Worm (Caenorhabditis elegans) whole organism, L2 larva: ENCODE data around the gene F55A4.7.

ENCODE experiments used
- aly-2 ChIP-seq: fragments of 150-350 bp; optimal IDR thresholded peaks from 2 replicates; lab custom pipeline; 2014; ENCODE audit warnings: missing biosample characterization, missing genetic modification characterization
- ceh-82 ChIP-seq: fragments of 150-350 bp; optimal IDR thresholded peaks from 2 replicates; lab custom pipeline; 2014; ENCODE audit warnings: missing biosample characterization, missing genetic modification characterization
- elt-1 ChIP-seq: fragments of 150-350 bp; optimal IDR thresholded peaks from 2 replicates; lab custom pipeline; 2014; ENCODE audit warnings: missing biosample characterization, missing genetic modification characterization
- elt-3 ChIP-seq: sonication (generic microtip); optimal IDR thresholded peaks from 2 replicates; lab custom pipeline; 2017; ENCODE audit warnings: missing biosample characterization, missing genetic modification characterization
- lin-13 ChIP-seq: fragments of 150-350 bp; optimal IDR thresholded peaks from 2 replicates; lab custom pipeline; 2014; ENCODE audit warnings: missing biosample characterization, missing genetic modification reagents, missing genetic modification characterization
- nhr-12 ChIP-seq: fragments of 150-350 bp; optimal IDR thresholded peaks from 2 replicates; lab custom pipeline; 2014; ENCODE audit warnings: missing biosample characterization, missing genetic modification characterization
- nhr-23 ChIP-seq: fragments of 150-350 bp; optimal IDR thresholded peaks from 2 replicates; lab custom pipeline; 2014; ENCODE audit warnings: missing biosample characterization, missing genetic modification reagents, missing genetic modification characterization
- snpc-4 ChIP-seq: fragments of 150-350 bp; optimal IDR thresholded peaks from 2 replicates; lab custom pipeline; 2014; ENCODE audit warnings: missing biosample characterization, missing genetic modification characterization
- unc-62 ChIP-seq: fragments of 150-350 bp; optimal IDR thresholded peaks from 2 replicates; lab custom pipeline; 2014; ENCODE audit warnings: missing biosample characterization, missing genetic modification reagents, missing genetic modification characterization

DNA sequence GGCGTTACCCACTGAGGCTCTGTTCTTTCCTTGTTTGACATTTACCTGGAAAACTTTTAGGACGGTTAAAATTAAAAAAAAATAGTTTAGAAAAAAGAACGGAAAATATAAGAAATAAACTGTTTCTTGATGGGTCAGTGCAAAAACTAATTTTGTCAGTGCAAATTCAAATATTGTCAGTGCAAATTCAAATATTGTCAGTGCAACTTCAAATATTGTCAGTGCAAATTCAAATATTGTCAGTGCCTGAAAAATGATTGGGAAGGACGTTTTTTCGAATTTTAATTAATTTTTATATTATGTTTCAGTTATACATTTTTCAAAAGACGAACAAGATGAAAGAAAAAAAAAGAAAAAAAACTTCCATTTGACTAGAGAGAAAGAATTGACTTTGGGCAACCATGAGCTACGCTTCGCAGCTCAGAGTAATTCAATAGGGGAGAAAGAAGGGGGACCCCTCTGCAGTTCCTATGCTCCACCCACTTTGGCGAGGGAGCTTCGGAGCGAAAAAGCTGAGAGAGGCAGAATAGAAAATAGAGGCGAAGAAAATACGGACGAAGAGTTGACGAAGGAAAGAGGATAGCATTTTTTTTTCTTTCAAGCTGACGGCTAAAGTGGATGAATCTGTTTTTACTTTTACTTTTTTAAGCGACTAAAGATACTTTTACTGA lies 24.3 kb upstream of the F55A4.7 start, which contains the start of gene unc-1:
- TF ChIP-seq aly-2 (no peak), elt-1 (tag; lab: Kevin White, UChicago) (no peak), ceh-82 (tag; lab: Kevin White, UChicago) (no peak), lin-13 (no peak), nhr-23 (tag; lab: Kevin White, UChicago) (no peak), elt-3 (no peak), snpc-4 (no peak), nhr-12 (tag; lab: Kevin White, UChicago) (no peak), unc-62 (no peak)
